Worm (Caenorhabditis elegans): ENCODE data around the gene nhr-106.

- TF ChIP-seq fkh-10 (GFP tag; optimal IDR thresholded peaks at IDR 0.05) (no peak), ceh-6 (GFP tag; optimal IDR thresholded peaks at IDR 0.05) (no peak), eyg-1 (tag; optimal IDR thresholded peaks at IDR 0.05) (no peak), hlh-30 (tag; optimal IDR thresholded peaks at IDR 0.05; ENCODE audit: insufficient read depth) (no peak), ceh-18 (tag; optimal IDR thresholded peaks at IDR 0.05) (no peak), ets-4 (tag; optimal IDR thresholded peaks at IDR 0.05) (no peak), npax-4 (tag; optimal IDR thresholded peaks at IDR 0.05) (no peak), pha-4 (tag; optimal IDR thresholded peaks at IDR 0.05) (no peak), unc-86 (tag; optimal IDR thresholded peaks at IDR 0.05) (no peak), gmeb-2 (tag; optimal IDR thresholded peaks at IDR 0.05) (no peak), ceh-19 (GFP tag; optimal IDR thresholded peaks at IDR 0.05) (no peak)
Measured at ce11 chrV:464800-465199, 24.6 kb upstream of the nhr-106 start, which contains the start of gene nhr-201.
